Worm (Caenorhabditis elegans): ENCODE measurements around the gene B0454.5.
A peak's percentile ranks its signal among the peaks of the same experiment; 100 is the strongest.

The B0454.5 gene

DNA sequence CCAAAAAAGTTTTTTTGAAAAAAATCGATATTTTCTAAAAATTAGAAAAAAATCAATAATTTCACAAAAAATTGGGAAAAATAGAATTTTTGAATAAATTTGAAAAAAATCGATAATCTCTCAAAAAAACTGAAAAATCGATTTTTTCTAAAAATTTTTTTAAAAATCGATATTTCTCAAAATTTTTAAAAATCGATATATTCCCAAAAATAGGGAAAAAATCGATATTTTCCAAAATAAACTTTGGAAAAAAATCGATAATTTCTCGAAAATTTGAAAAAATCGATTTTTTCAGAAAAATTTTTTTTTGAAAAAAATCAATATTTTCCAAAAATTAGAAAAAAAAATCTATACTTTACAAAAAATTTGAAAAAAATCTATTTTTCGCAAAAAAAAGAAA, 26.0 kb downstream of the B0454.5 start:
- TF ChIP-seq pqm-1 (tag; optimal IDR thresholded peaks at IDR 0.05) (no peak), unc-86 (tag; optimal IDR thresholded peaks at IDR 0.05) (no peak), unc-130 (tag; optimal IDR thresholded peaks at IDR 0.05) (no peak), tlp-1 (tag; optimal IDR thresholded peaks at IDR 0.05) (no peak), ceh-8 (GFP tag; optimal IDR thresholded peaks at IDR 0.05) (no peak), elt-2 (tag; optimal IDR thresholded peaks at IDR 0.05) (no peak), ceh-63 (GFP tag; optimal IDR thresholded peaks at IDR 0.05) (no peak), fkh-8 (tag; optimal IDR thresholded peaks at IDR 0.05) (no peak), efl-1 (optimal IDR thresholded peaks at IDR 0.05) (no peak), efl-1 (GFP tag; optimal IDR thresholded peaks at IDR 0.05 in 1 of 2) (no peak)

DNA sequence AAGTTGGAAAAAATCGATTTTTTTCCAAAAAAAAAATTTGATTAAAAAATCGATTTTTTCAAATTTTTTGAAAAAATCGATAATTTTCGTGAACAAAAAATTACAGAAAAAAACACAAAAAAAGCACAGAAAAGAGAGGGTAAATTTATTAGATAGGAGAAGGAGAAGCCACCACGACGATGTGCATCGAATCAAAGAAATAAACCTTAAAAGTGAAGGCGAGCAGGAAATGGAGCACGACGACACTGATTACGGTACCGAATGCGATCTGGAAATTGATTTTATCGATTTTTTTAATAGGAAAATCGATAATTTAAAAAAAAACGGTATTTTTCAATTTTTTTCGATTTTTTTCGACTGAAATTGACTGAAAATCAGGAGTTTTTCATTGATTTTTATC, 26.4 kb downstream of the B0454.5 start:
- TF ChIP-seq nhr-76 (tag; optimal IDR thresholded peaks at IDR 0.05) (no peak), efl-1 (optimal IDR thresholded peaks at IDR 0.05) (no peak), efl-1 (GFP tag; optimal IDR thresholded peaks at IDR 0.05 in 1 of 2) (peak in 1 of 2 experiments; percentile 90), nhr-85 (tag) (peak; percentile 35), egl-13 (tag; optimal IDR thresholded peaks at IDR 0.05) (no peak), ceh-63 (GFP tag; optimal IDR thresholded peaks at IDR 0.05) (no peak)

- TF ChIP-seq ets-5 (GFP tag; IDR thresholded peaks at IDR 0.05) (no peak), alr-1 (tag; optimal IDR thresholded peaks at IDR 0.05; ENCODE audit: borderline replicate concordance) (no peak)
Measured at ce11 chrII:3066401-3066800, 27.7 kb downstream of the B0454.5 start.

- no peak for TF ChIP-seq jun-1 (tag; optimal IDR thresholded peaks at IDR 0.05)
- TF ChIP-seq nhr-76 (tag; optimal IDR thresholded peaks at IDR 0.05): no peak
- no peak for TF ChIP-seq elt-2 (tag; optimal IDR thresholded peaks at IDR 0.05)
- no peak for TF ChIP-seq ztf-11 (tag; optimal IDR thresholded peaks at IDR 0.05)
- TF ChIP-seq nhr-77 (tag; optimal IDR thresholded peaks at IDR 0.05): no peak
Measured at ce11 chrII:3067447-3067846, 28.8 kb downstream of the B0454.5 start.

- TF ChIP-seq nhr-19 (GFP tag; conservative IDR thresholded peaks at IDR 0.05) (no peak), nhr-85 (tag) (no peak), nhr-11 (tag; optimal IDR thresholded peaks at IDR 0.05) (no peak), lir-3 (tag; optimal IDR thresholded peaks at IDR 0.05; ENCODE audit: poor library complexity) (no peak)
Measured at ce11 chrII:3067896-3068295, 29.2 kb downstream of the B0454.5 start.

DNA sequence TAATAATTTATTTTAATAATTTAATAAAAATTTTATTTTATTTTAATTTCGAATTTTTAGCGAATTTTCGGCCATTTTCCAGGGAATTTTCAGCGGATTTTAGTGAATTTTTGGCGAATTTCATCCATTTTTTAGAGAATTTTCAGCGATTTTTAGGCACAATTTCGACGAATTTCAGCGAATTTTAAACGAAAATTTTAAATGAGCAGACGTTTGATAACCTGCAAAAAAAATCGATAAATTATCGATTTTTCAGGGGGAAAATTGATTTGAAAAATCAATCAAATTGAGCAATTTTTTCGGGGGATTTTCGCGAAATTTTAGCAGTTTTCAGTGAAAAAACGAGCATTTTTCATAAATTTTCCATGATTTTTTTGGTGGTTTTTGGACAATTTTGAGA, 30.0 kb downstream of the B0454.5 start:
- TF ChIP-seq ceh-82 (tag; optimal IDR thresholded peaks at IDR 0.05): no peak
- TF ChIP-seq efl-1 (optimal IDR thresholded peaks at IDR 0.05): no peak
- TF ChIP-seq efl-1 (GFP tag; optimal IDR thresholded peaks at IDR 0.05 in 1 of 2): peak in 1 of 2 experiments; percentile 7
- TF ChIP-seq fkh-10 (GFP tag; optimal IDR thresholded peaks at IDR 0.05): no peak

DNA sequence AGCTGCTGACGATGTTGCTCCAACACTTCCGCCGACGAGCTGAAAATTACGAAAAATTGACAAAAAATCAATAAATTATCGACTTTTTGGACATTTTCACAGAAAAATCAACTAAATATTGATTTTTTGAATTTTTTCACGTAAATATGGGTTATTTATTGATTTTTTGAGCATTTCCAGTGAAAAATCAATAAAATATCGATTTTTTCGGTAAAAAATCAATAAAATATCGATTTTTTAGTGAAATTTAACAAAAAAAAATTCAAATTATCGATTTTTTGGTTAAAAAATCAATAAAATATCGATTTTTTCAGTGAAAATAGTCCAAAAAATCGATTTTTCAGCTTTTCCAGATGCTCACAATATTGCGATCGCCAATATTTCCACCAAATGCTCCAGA, 31.5 kb downstream of the B0454.5 start:
- TF ChIP-seq mdl-1 (tag; optimal IDR thresholded peaks at IDR 0.05): no peak
- no peak for TF ChIP-seq unc-98 (GFP tag; IDR thresholded peaks at IDR 0.05)
- no peak for TF ChIP-seq ets-5 (GFP tag; IDR thresholded peaks at IDR 0.05)
- no peak for TF ChIP-seq fkh-8 (tag; optimal IDR thresholded peaks at IDR 0.05)
- TF ChIP-seq nhr-76 (tag; optimal IDR thresholded peaks at IDR 0.05): no peak
- no peak for TF ChIP-seq ceh-8 (GFP tag; optimal IDR thresholded peaks at IDR 0.05)
- TF ChIP-seq lin-14 (GFP tag; optimal IDR thresholded peaks at IDR 0.05): no peak
- no peak for TF ChIP-seq hlh-17 (GFP tag; optimal IDR thresholded peaks at IDR 0.05; ENCODE audit: borderline replicate concordance)
- TF ChIP-seq lin-39 (tag; optimal IDR thresholded peaks at IDR 0.05): no peak
- TF ChIP-seq fkh-10 (GFP tag; optimal IDR thresholded peaks at IDR 0.05): no peak
- TF ChIP-seq ama-1 (optimal IDR thresholded peaks at IDR 0.05): no peak
- no peak for TF ChIP-seq pag-3 (tag; optimal IDR thresholded peaks at IDR 0.05; ENCODE audit: borderline replicate concordance, insufficient read depth)
- no peak for TF ChIP-seq egl-27 (tag; optimal IDR thresholded peaks at IDR 0.05)
